Worm (Caenorhabditis elegans): ENCODE data around the gene mmab-1.

- TF ChIP-seq him-1 (tag; optimal IDR thresholded peaks at IDR 0.05) (no peak), W03F9.2 (tag; optimal IDR thresholded peaks at IDR 0.05) (no peak), dao-5 (tag; optimal IDR thresholded peaks at IDR 0.05) (no peak)
Measured at ce11 chrIII:4918906-4919305, 3.0 kb downstream of the mmab-1 start.

Data from whole organism, L4/young adult.